Fruit fly (Drosophila melanogaster) whole organism, embryonic: ENCODE data around the gene rols.

ENCODE experiments used
- CG10979 ChIP-seq: fragments of 200-800 bp; sonication (Bioruptor generic); optimal IDR thresholded peaks from 2 replicates; lab custom pipeline; 2018; ENCODE audit warnings: missing biosample characterization, mild to moderate bottlenecking, missing genetic modification characterization, moderate library complexity
- CG11085 ChIP-seq: fragments of 200-800 bp; sonication (Bioruptor generic); IDR thresholded peaks from 2 replicates; pipeline ENCODE4 v1.3.6; 2022; ENCODE audit warnings: missing biosample characterization, missing genetic modification characterization
- CG11456 ChIP-seq: fragments of 200-800 bp; sonication (Bioruptor generic); IDR thresholded peaks from 3 replicates; pipeline ENCODE4 v1.3.6; 2022; ENCODE audit warnings: missing biosample characterization, missing genetic modification characterization
- CG11560 ChIP-seq: fragments of 200-800 bp; sonication (Bioruptor generic); IDR thresholded peaks from 3 replicates; pipeline ENCODE4 v1.3.6; 2022; ENCODE audit warnings: missing biosample characterization, missing genetic modification characterization
- CG14710 ChIP-seq: fragments of 200-800 bp; sonication (Bioruptor generic); optimal IDR thresholded peaks from 3 replicates; lab custom pipeline; 2019; ENCODE audit warnings: missing biosample characterization, mild to moderate bottlenecking, missing genetic modification characterization, moderate library complexity
- CG15696 ChIP-seq: fragments of 200-800 bp; sonication (Bioruptor generic); optimal IDR thresholded peaks from 2 replicates; lab custom pipeline; 2019; ENCODE audit warnings: missing biosample characterization, mild to moderate bottlenecking, missing genetic modification characterization, moderate library complexity
- CG1602 ChIP-seq: fragments of 200-800 bp; sonication (Bioruptor generic); optimal IDR thresholded peaks from 3 replicates; lab custom pipeline; 2016; ENCODE audit warnings: missing biosample characterization, missing genetic modification characterization
- CG16813 ChIP-seq: fragments of 200-800 bp; sonication (Bioruptor generic); IDR thresholded peaks from 3 replicates; pipeline ENCODE4 v1.3.6; 2022; ENCODE audit warnings: missing biosample characterization, missing genetic modification characterization; ENCODE audit not compliant: partially characterized antibody
- CG16815 ChIP-seq: fragments of 200-800 bp; sonication (Bioruptor generic); optimal IDR thresholded peaks from 3 replicates; lab custom pipeline; 2017; ENCODE audit warnings: missing biosample characterization, mild to moderate bottlenecking, missing genetic modification characterization
- CG17802 ChIP-seq: fragments of 200-800 bp; sonication (Bioruptor generic); optimal IDR thresholded peaks from 2 replicates; lab custom pipeline; 2018; ENCODE audit warnings: missing biosample characterization, mild to moderate bottlenecking, missing genetic modification characterization, moderate library complexity
- CG2129 ChIP-seq: fragments of 200-800 bp; sonication (Bioruptor generic); IDR thresholded peaks from 2 replicates; pipeline ENCODE4 v1.3.6; 2022; ENCODE audit warnings: missing biosample characterization, missing genetic modification characterization; ENCODE audit not compliant: partially characterized antibody
- CG31388 ChIP-seq: fragments of 200-800 bp; sonication (Bioruptor generic); optimal IDR thresholded peaks from 2 replicates; lab custom pipeline; 2016; ENCODE audit warnings: missing biosample characterization, missing genetic modification characterization
- CG31441 ChIP-seq: fragments of 200-800 bp; sonication (Bioruptor generic); IDR thresholded peaks from 2 replicates; pipeline ENCODE4 v1.3.6; 2022; ENCODE audit warnings: missing biosample characterization, missing genetic modification characterization
- CG34422 ChIP-seq: fragments of 200-800 bp; sonication (Bioruptor generic); IDR thresholded peaks from 3 replicates; pipeline ENCODE4 v1.3.6; 2022; ENCODE audit warnings: missing biosample characterization, missing genetic modification characterization
- CG4404 ChIP-seq: fragments of 200-800 bp; sonication (Bioruptor generic); IDR thresholded peaks from 2 replicates; pipeline ENCODE4 v1.3.6; 2022; ENCODE audit warnings: missing biosample characterization, missing genetic modification characterization
- Doc2 ChIP-seq: fragments of 200-800 bp; sonication (Bioruptor generic); IDR thresholded peaks from 2 replicates; pipeline ENCODE4 v1.3.6; 2022; ENCODE audit warnings: missing biosample characterization, missing genetic modification characterization
- Drgx ChIP-seq: fragments of 200-800 bp; sonication (Bioruptor generic); IDR thresholded peaks from 2 replicates; pipeline ENCODE4 v1.3.6; 2022; ENCODE audit warnings: missing biosample characterization, missing genetic modification characterization
- Fer3 ChIP-seq: fragments of 200-800 bp; sonication (Bioruptor generic); optimal IDR thresholded peaks from 2 replicates; lab custom pipeline; 2018; ENCODE audit warnings: missing biosample characterization, mild to moderate bottlenecking, missing genetic modification characterization, moderate library complexity
- H2.0 ChIP-seq: fragments of 200-800 bp; sonication (Bioruptor generic); IDR thresholded peaks from 2 replicates; pipeline ENCODE4 v1.3.6; 2022; ENCODE audit warnings: missing biosample characterization, missing genetic modification characterization
- Kr ChIP-seq: fragments of 200-800 bp; sonication (Bioruptor generic); optimal IDR thresholded peaks from 2 replicates; lab custom pipeline; 2017; ENCODE audit warnings: missing biosample characterization, mild to moderate bottlenecking, missing genetic modification characterization
- Med ChIP-seq: fragments of 200-800 bp; sonication (Bioruptor generic); peaks from one replicate; lab custom pipeline; 2016; ENCODE audit warnings: missing biosample characterization, missing genetic modification characterization, mild to moderate bottlenecking, inconsistent platforms, moderate library complexity
- Ptx1 ChIP-seq: fragments of 200-800 bp; sonication (Bioruptor generic); IDR thresholded peaks from 2 replicates; pipeline ENCODE4 v1.3.6; 2022; ENCODE audit warnings: missing biosample characterization, missing genetic modification characterization
- Xrp1 ChIP-seq: fragments of 200-800 bp; sonication (Bioruptor generic); IDR thresholded peaks from 2 replicates; pipeline ENCODE4 v1.3.6; 2022; ENCODE audit warnings: missing biosample characterization, missing genetic modification characterization
- YL-1 ChIP-seq: fragments of 200-800 bp; sonication (Bioruptor generic); optimal IDR thresholded peaks from 3 replicates; lab custom pipeline; 2017; ENCODE audit warnings: missing biosample characterization, mild to moderate bottlenecking, missing genetic modification characterization
- ac ChIP-seq: fragments of 200-800 bp; sonication (Bioruptor generic); optimal IDR thresholded peaks from 3 replicates; lab custom pipeline; 2017; ENCODE audit warnings: missing biosample characterization, mild to moderate bottlenecking, missing genetic modification characterization
- crol ChIP-seq: fragments of 200-800 bp; sonication (Bioruptor generic); IDR thresholded peaks from 2 replicates; pipeline ENCODE4 v1.3.6; 2022; ENCODE audit warnings: missing biosample characterization, missing genetic modification characterization
- dimm ChIP-seq: fragments of 200-800 bp; sonication (Bioruptor generic); IDR thresholded peaks from 2 replicates; pipeline ENCODE4 v1.3.6; 2022; ENCODE audit warnings: missing biosample characterization, missing genetic modification characterization
- dmrt11E ChIP-seq: fragments of 200-800 bp; sonication (Bioruptor generic); optimal IDR thresholded peaks from 3 replicates; lab custom pipeline; 2018; ENCODE audit warnings: missing biosample characterization, mild to moderate bottlenecking, missing genetic modification characterization, moderate library complexity
- exex ChIP-seq: fragments of 200-800 bp; sonication (Bioruptor generic); optimal IDR thresholded peaks from 4 replicates; lab custom pipeline; 2018; ENCODE audit warnings: missing biosample characterization, mild to moderate bottlenecking, missing genetic modification characterization, moderate library complexity
- ftz-f1 ChIP-seq: fragments of 200-800 bp; sonication (Bioruptor generic); optimal IDR thresholded peaks from 2 replicates; lab custom pipeline; 2016; ENCODE audit warnings: missing biosample characterization, missing genetic modification characterization
- grn ChIP-seq: fragments of 200-800 bp; sonication (Bioruptor generic); optimal IDR thresholded peaks from 3 replicates; lab custom pipeline; 2017; ENCODE audit warnings: missing biosample characterization, missing genetic modification characterization
- gt ChIP-seq: fragments of 200-800 bp; sonication (Bioruptor generic); IDR thresholded peaks from 2 replicates; pipeline ENCODE4 v1.3.6; 2022; ENCODE audit warnings: missing biosample characterization, missing genetic modification characterization
- hkb ChIP-seq, 2 experiments: fragments of 200-800 bp in 1 of 2; fragments of >200 bp in 1 of 2; sonication (Bioruptor generic) in 1 of 2; IDR thresholded peaks in 1 of 2; optimal IDR thresholded peaks in 1 of 2; 2 replicates each; pipeline versions ENCODE4 v1.3.6 to Lab custom; 2017 to 2022; ENCODE audit warnings: missing biosample characterization in 1 of 2, missing genetic modification characterization in 1 of 2
- ind ChIP-seq: fragments of 200-800 bp; sonication (Bioruptor generic); optimal IDR thresholded peaks from 3 replicates; lab custom pipeline; 2016; ENCODE audit warnings: missing biosample characterization, missing genetic modification characterization
- p53 ChIP-seq: fragments of 200-800 bp; sonication (Bioruptor generic); optimal IDR thresholded peaks from 2 replicates; lab custom pipeline; 2016; ENCODE audit warnings: missing biosample characterization, missing genetic modification characterization
- phol ChIP-seq: fragments of 200-800 bp; sonication (Bioruptor generic); optimal IDR thresholded peaks from 3 replicates; lab custom pipeline; 2018; ENCODE audit warnings: missing biosample characterization, mild to moderate bottlenecking, missing genetic modification characterization, moderate library complexity
- prd ChIP-seq, 3 experiments: fragments of >200 bp in 2 of 3; fragments of 200-800 bp in 1 of 3; sonication (Bioruptor generic) in 1 of 3; optimal IDR thresholded peaks in 2 of 3; IDR thresholded peaks in 1 of 3; 2 replicates in 2 of 3; 3 replicates in 1 of 3; pipeline versions ENCODE4 v1.3.6 to Lab custom; 2017 to 2022; ENCODE audit warnings: missing biosample characterization in 1 of 3, missing genetic modification characterization in 1 of 3
- sd ChIP-seq: fragments of 200-800 bp; sonication (Bioruptor generic); optimal IDR thresholded peaks from 3 replicates; lab custom pipeline; 2018; ENCODE audit warnings: missing biosample characterization, mild to moderate bottlenecking, missing genetic modification characterization, moderate library complexity
- sens ChIP-seq: fragments of 200-800 bp; sonication (Bioruptor generic); peaks from one replicate; lab custom pipeline; 2016; ENCODE audit warnings: missing biosample characterization, missing genetic modification characterization
- sisA ChIP-seq: fragments of 200-800 bp; sonication (Bioruptor generic); IDR thresholded peaks from 2 replicates; pipeline ENCODE4 v1.3.6; 2022; ENCODE audit warnings: missing biosample characterization, missing genetic modification characterization
- slbo ChIP-seq: fragments of 200-800 bp; sonication (Bioruptor generic); IDR thresholded peaks from 2 replicates; pipeline ENCODE4 v1.3.6; 2022; ENCODE audit warnings: missing biosample characterization, missing genetic modification characterization
- stc ChIP-seq: fragments of 200-800 bp; sonication (Bioruptor generic); IDR thresholded peaks from 2 replicates; pipeline ENCODE4 v1.3.6; 2022; ENCODE audit warnings: missing biosample characterization, missing genetic modification characterization
- stwl ChIP-seq: fragments of 200-800 bp; sonication (Bioruptor generic); optimal IDR thresholded peaks from 3 replicates; lab custom pipeline; 2018; ENCODE audit warnings: missing biosample characterization, mild to moderate bottlenecking, missing genetic modification characterization, moderate library complexity

Gene rols

dm6 chr3L:12076312-12076711 is 11.7 kb upstream of the rols start (continued):
- no peak for TF ChIP-seq Kr (GFP tag; lab: Kevin White, UChicago)

dm6 chr3L:12074952-12075351 is 10.3 kb upstream of the rols start:
- TF ChIP-seq CG31441 (GFP tag; lab: Robert Waterston, UW), result no peak
- TF ChIP-seq sd (tag; lab: Kevin White, UChicago), result peak; percentile 50
- peak; percentile 37 for TF ChIP-seq grn (GFP tag; lab: Kevin White, UChicago)
- no peak for TF ChIP-seq CG11560 (tag; lab: Robert Waterston, UW)
- TF ChIP-seq ac (GFP tag; lab: Kevin White, UChicago), result no peak
- peak; percentile 5 for TF ChIP-seq Med
- TF ChIP-seq crol (GFP tag; lab: Robert Waterston, UW), result peak; percentile 62
- TF ChIP-seq Fer3 (tag; lab: Kevin White, UChicago), result no peak
- TF ChIP-seq ftz-f1 (GFP tag; lab: Kevin White, UChicago), result peak; percentile 59
- TF ChIP-seq p53 (GFP tag; lab: Kevin White, UChicago), result no peak
- TF ChIP-seq sens (GFP tag; lab: Kevin White, UChicago), result peak; percentile 57
- no peak for TF ChIP-seq CG11456 (GFP tag; lab: Robert Waterston, UW)
- no peak for TF ChIP-seq CG31388

- TF ChIP-seq CG15696 (peak; percentile 18), sens (GFP tag; lab: Kevin White, UChicago) (peak; percentile 55), exex (tag; lab: Kevin White, UChicago) (peak; percentile 71), YL-1 (GFP tag; lab: Kevin White, UChicago) (no peak), stwl (tag; lab: Kevin White, UChicago) (no peak)
Observed at dm6 chr3L:12073861-12074633, 9.4 kb upstream of the rols start.

- TF ChIP-seq dmrt11E (peak; percentile 26), CG2129 (GFP tag; lab: Robert Waterston, UW) (no peak), sens (GFP tag; lab: Kevin White, UChicago) (peak; percentile 81), prd (optimal IDR thresholded peaks at IDR 0.05; lab: Kevin White, UChicago) (no peak), prd (GFP tag; IDR thresholded peaks at IDR 0.05; lab: Robert Waterston, UW) (peak; percentile 46; the same call in 2 of the 3 replicates), slbo (GFP tag; lab: Robert Waterston, UW) (0 out of 2 replicates have a peak, but pooled peaks have one; percentile 9), CG16813 (GFP tag; lab: Robert Waterston, UW) (no peak), CG10979 (tag; lab: Kevin White, UChicago) (peak; percentile 1), phol (tag; lab: Kevin White, UChicago) (peak; percentile 30), CG1602 (GFP tag; lab: Kevin White, UChicago) (no peak), gt (GFP tag; lab: Robert Waterston, UW) (no peak), CG16815 (GFP tag; lab: Kevin White, UChicago) (no peak), dimm (GFP tag; lab: Robert Waterston, UW) (no peak), stc (GFP tag; lab: Robert Waterston, UW) (0 out of 2 replicates have a peak, but pooled peaks have one; percentile 16), CG14710 (tag; lab: Kevin White, UChicago) (no peak), ind (peak; percentile 4), CG11085 (GFP tag; lab: Robert Waterston, UW) (no peak), Drgx (GFP tag; lab: Robert Waterston, UW) (peak; percentile 81), CG34422 (GFP tag; lab: Robert Waterston, UW) (0 out of 3 replicates have a peak, but pooled peaks have one; percentile 35), Ptx1 (GFP tag; lab: Robert Waterston, UW) (peak; percentile 25; the same call in 1 of the 2 replicates), CG4404 (GFP tag; lab: Robert Waterston, UW) (0 out of 2 replicates have a peak, but pooled peaks have one; percentile 6), sisA (GFP tag; lab: Robert Waterston, UW) (peak; percentile 22; the same call in 1 of the 2 replicates), H2.0 (GFP tag; lab: Robert Waterston, UW) (0 out of 2 replicates have a peak, but pooled peaks have one; percentile 9), CG17802 (tag; lab: Kevin White, UChicago) (no peak), Xrp1 (peak; percentile 52; the same call in 1 of the 2 replicates), Doc2 (no peak), hkb (optimal IDR thresholded peaks at IDR 0.05; lab: Kevin White, UChicago) (no peak), hkb (GFP tag; IDR thresholded peaks at IDR 0.05; lab: Robert Waterston, UW) (0 out of 2 replicates have a peak, but pooled peaks have one; percentile 25)
Observed at dm6 chr3L:12073076-12073475, 8.4 kb upstream of the rols start.
